Worm (Caenorhabditis elegans): Measurements from ENCODE around the gene F29A7.4.

DNA sequence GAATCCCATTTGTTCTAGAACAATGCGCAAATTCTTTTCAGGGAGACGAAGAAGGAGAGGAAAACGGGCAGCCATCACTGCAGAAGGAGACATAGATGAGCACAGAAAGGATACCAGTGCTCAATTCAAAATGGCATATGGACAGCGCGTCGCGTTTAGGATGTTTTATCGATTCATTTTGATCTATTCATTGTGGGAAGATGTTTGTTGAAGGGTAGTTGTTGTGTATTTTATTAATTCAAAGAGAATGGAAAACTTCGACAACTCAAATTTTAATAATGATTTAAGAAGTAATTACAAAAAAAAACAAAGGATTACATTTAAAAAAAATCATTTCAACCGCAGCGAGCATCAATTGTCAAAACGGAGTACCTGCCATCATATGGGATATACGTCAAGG, 22.4 kb downstream of the F29A7.4 start, which contains the start of gene sdz-10:
- TF ChIP-seq snpc-1.1 (tag; optimal IDR thresholded peaks at IDR 0.05; ENCODE audit: insufficient read depth) (no peak), bed-1 (GFP tag; IDR thresholded peaks at IDR 0.05) (no peak), F49E8.2 (tag; optimal IDR thresholded peaks at IDR 0.05; ENCODE audit: insufficient read depth) (no peak), tbp1 (GFP tag; optimal IDR thresholded peaks at IDR 0.05) (no peak), C06A6.2 (GFP tag; conservative IDR thresholded peaks at IDR 0.05) (no peak), B0019.2 (GFP tag; conservative IDR thresholded peaks at IDR 0.05) (no peak), lin-35 (GFP tag; optimal IDR thresholded peaks at IDR 0.05) (no peak), ztf-3 (GFP tag; optimal IDR thresholded peaks at IDR 0.05) (no peak), ama-1 (optimal IDR thresholded peaks at IDR 0.05) (no peak), ama-1 (GFP tag; optimal IDR thresholded peaks at IDR 0.05) (no peak), F57A8.1 (GFP tag; optimal IDR thresholded peaks at IDR 0.05) (no peak)

Measured in whole organism, young adult.